Fruit fly (Drosophila melanogaster) whole organism, embryonic: Measurements from ENCODE around the gene CG12096.

Experiments used
- BtbVII ChIP-seq: fragments of 200-800 bp; sonication (Bioruptor generic); optimal IDR thresholded peaks from 3 replicates; lab custom pipeline; 2017; ENCODE audit warnings: missing biosample characterization, mild to moderate bottlenecking, missing genetic modification characterization
- C15 ChIP-seq: fragments of 200-800 bp; sonication (Bioruptor generic); IDR thresholded peaks from 3 replicates; pipeline ENCODE4 v1.3.6; 2022; ENCODE audit warnings: missing biosample characterization, missing genetic modification characterization
- CG1024 ChIP-seq: fragments of 200-800 bp; sonication (Bioruptor generic); IDR thresholded peaks from 2 replicates; pipeline ENCODE4 v1.3.6; 2022; ENCODE audit warnings: missing biosample characterization, missing genetic modification characterization
- CG10979 ChIP-seq: fragments of 200-800 bp; sonication (Bioruptor generic); optimal IDR thresholded peaks from 2 replicates; lab custom pipeline; 2018; ENCODE audit warnings: missing biosample characterization, mild to moderate bottlenecking, missing genetic modification characterization, moderate library complexity
- CG11560 ChIP-seq: fragments of 200-800 bp; sonication (Bioruptor generic); IDR thresholded peaks from 3 replicates; pipeline ENCODE4 v1.3.6; 2022; ENCODE audit warnings: missing biosample characterization, missing genetic modification characterization
- CG11723 ChIP-seq: fragments of 200-800 bp; sonication (Bioruptor generic); optimal IDR thresholded peaks from 2 replicates; lab custom pipeline; 2017; ENCODE audit warnings: missing biosample characterization, mild to moderate bottlenecking, missing genetic modification characterization
- CG12104 ChIP-seq: fragments of 200-800 bp; sonication (Bioruptor generic); optimal IDR thresholded peaks from 3 replicates; lab custom pipeline; 2016; ENCODE audit warnings: missing biosample characterization, missing genetic modification characterization
- CG14050 ChIP-seq: fragments of 200-800 bp; sonication (Bioruptor generic); IDR thresholded peaks from 3 replicates; pipeline ENCODE4 v1.3.6; 2022; ENCODE audit warnings: missing biosample characterization, missing genetic modification characterization
- CG14441 ChIP-seq: fragments of 200-800 bp; sonication (Bioruptor generic); IDR thresholded peaks from 2 replicates; pipeline ENCODE4 v1.3.6; 2022; ENCODE audit warnings: missing biosample characterization, missing genetic modification characterization
- CG14667 ChIP-seq: fragments of 200-800 bp; sonication (Bioruptor generic); IDR thresholded peaks from 2 replicates; pipeline ENCODE4 v1.3.6; 2022; ENCODE audit warnings: missing biosample characterization, missing genetic modification characterization
- CG14710 ChIP-seq: fragments of 200-800 bp; sonication (Bioruptor generic); optimal IDR thresholded peaks from 3 replicates; lab custom pipeline; 2019; ENCODE audit warnings: missing biosample characterization, mild to moderate bottlenecking, missing genetic modification characterization, moderate library complexity
- CG15601 ChIP-seq: fragments of 200-800 bp; sonication (Bioruptor generic); optimal IDR thresholded peaks from 3 replicates; lab custom pipeline; 2019; ENCODE audit warnings: missing biosample characterization, mild to moderate bottlenecking, missing genetic modification characterization, moderate library complexity
- CG2120 ChIP-seq: fragments of 200-800 bp; sonication (Bioruptor generic); optimal IDR thresholded peaks from 3 replicates; lab custom pipeline; 2016; ENCODE audit warnings: missing biosample characterization, missing genetic modification characterization
- CG2678 ChIP-seq: fragments of 200-800 bp; sonication (Bioruptor generic); optimal IDR thresholded peaks from 3 replicates; lab custom pipeline; 2019; ENCODE audit warnings: missing biosample characterization, mild to moderate bottlenecking, missing genetic modification characterization, moderate library complexity
- CG31388 ChIP-seq: fragments of 200-800 bp; sonication (Bioruptor generic); optimal IDR thresholded peaks from 2 replicates; lab custom pipeline; 2016; ENCODE audit warnings: missing biosample characterization, missing genetic modification characterization
- CG3407 ChIP-seq: fragments of 200-800 bp; sonication (Bioruptor generic); optimal IDR thresholded peaks from 2 replicates; lab custom pipeline; 2018; ENCODE audit warnings: missing biosample characterization, mild to moderate bottlenecking, missing genetic modification characterization
- CG5953 ChIP-seq: fragments of 200-800 bp; sonication (Bioruptor generic); IDR thresholded peaks from 2 replicates; pipeline ENCODE4 v1.3.6; 2022; ENCODE audit warnings: missing biosample characterization, missing genetic modification characterization
- CG6654 ChIP-seq: fragments of 200-800 bp; sonication (Bioruptor generic); optimal IDR thresholded peaks from 2 replicates; lab custom pipeline; 2017; ENCODE audit warnings: missing biosample characterization, mild to moderate bottlenecking, missing genetic modification characterization
- CG8089 ChIP-seq: fragments of 200-800 bp; sonication (Bioruptor generic); optimal IDR thresholded peaks from 3 replicates; lab custom pipeline; 2016; ENCODE audit warnings: missing biosample characterization, missing genetic modification characterization
- D19A ChIP-seq: fragments of 200-800 bp; optimal IDR thresholded peaks from 3 replicates; lab custom pipeline; 2019; ENCODE audit warnings: missing biosample characterization, mild to moderate bottlenecking, missing genetic modification characterization, moderate library complexity
- Dll ChIP-seq: fragments of 200-800 bp; sonication (Bioruptor generic); IDR thresholded peaks from 4 replicates; pipeline ENCODE4 v1.3.6; 2022; ENCODE audit warnings: missing biosample characterization, missing genetic modification characterization; ENCODE audit not compliant: partially characterized antibody
- E2f2 ChIP-seq: fragments of 200-800 bp; sonication (Bioruptor generic); IDR thresholded peaks from 2 replicates; pipeline ENCODE4 v1.3.6; 2022; ENCODE audit warnings: missing biosample characterization, missing genetic modification characterization
- Nf-YB ChIP-seq: fragments of 200-800 bp; sonication (Bioruptor generic); optimal IDR thresholded peaks from 3 replicates; lab custom pipeline; 2019; ENCODE audit warnings: missing biosample characterization, mild to moderate bottlenecking, missing genetic modification characterization, moderate library complexity
- Nf-YC ChIP-seq: fragments of 200-800 bp; optimal IDR thresholded peaks from 3 replicates; lab custom pipeline; 2019; ENCODE audit warnings: missing biosample characterization, mild to moderate bottlenecking, missing genetic modification characterization, moderate library complexity
- Oaz ChIP-seq: fragments of 200-800 bp; sonication (Bioruptor generic); IDR thresholded peaks from 2 replicates; pipeline ENCODE4 v1.3.6; 2022; ENCODE audit warnings: missing biosample characterization, missing genetic modification characterization
- Pdp1 ChIP-seq, 2 experiments: fragments of 200-800 bp; sonication (Bioruptor generic); optimal IDR thresholded peaks; 3 replicates each; lab custom pipeline; 2016; ENCODE audit warnings: missing biosample characterization in 2 of 2, missing genetic modification characterization in 2 of 2, mild to moderate bottlenecking in 1 of 2, moderate library complexity in 1 of 2
- Ssrp ChIP-seq: fragments of 200-800 bp; sonication (Bioruptor generic); optimal IDR thresholded peaks from 2 replicates; lab custom pipeline; 2018; ENCODE audit warnings: missing biosample characterization, mild to moderate bottlenecking, missing genetic modification characterization, moderate library complexity
- Trl ChIP-seq, 3 experiments: fragments of >200 bp in 2 of 3; fragments of 200-800 bp in 1 of 3; sonication (Bioruptor generic) in 1 of 3; optimal IDR thresholded peaks; 2 replicates in 1 of 3; 3 replicates in 2 of 3; lab custom pipeline; 2016 to 2017; ENCODE audit warnings: missing biosample characterization in 1 of 3, missing genetic modification characterization in 1 of 3
- Xbp1 ChIP-seq: fragments of 200-800 bp; sonication (Bioruptor generic); optimal IDR thresholded peaks from 3 replicates; lab custom pipeline; 2016; ENCODE audit warnings: missing biosample characterization, mild to moderate bottlenecking, missing genetic modification characterization
- ab ChIP-seq: fragments of 200-800 bp; sonication (Bioruptor generic); optimal IDR thresholded peaks from 2 replicates; lab custom pipeline; 2016; ENCODE audit warnings: missing biosample characterization, missing genetic modification characterization
- ara ChIP-seq: fragments of 200-800 bp; sonication (Bioruptor generic); IDR thresholded peaks from 2 replicates; pipeline ENCODE4 v1.3.6; 2022; ENCODE audit warnings: missing biosample characterization, missing genetic modification characterization
- bowl ChIP-seq: fragments of 200-800 bp; sonication (Bioruptor generic); IDR thresholded peaks from 2 replicates; pipeline ENCODE4 v1.3.6; 2022; ENCODE audit warnings: missing biosample characterization, missing genetic modification characterization
- crc ChIP-seq: fragments of 200-800 bp; sonication (Bioruptor generic); optimal IDR thresholded peaks from 2 replicates; lab custom pipeline; 2016; ENCODE audit warnings: missing biosample characterization, missing genetic modification characterization
- crol ChIP-seq: fragments of 200-800 bp; sonication (Bioruptor generic); IDR thresholded peaks from 2 replicates; pipeline ENCODE4 v1.3.6; 2022; ENCODE audit warnings: missing biosample characterization, missing genetic modification characterization
- dmrt99B ChIP-seq: fragments of 200-800 bp; sonication (Bioruptor generic); optimal IDR thresholded peaks from 2 replicates; lab custom pipeline; 2018; ENCODE audit warnings: missing biosample characterization, mild to moderate bottlenecking, missing genetic modification characterization, moderate library complexity
- en ChIP-seq: fragments of 200-800 bp; sonication (Bioruptor generic); optimal IDR thresholded peaks from 2 replicates; lab custom pipeline; 2016; ENCODE audit warnings: missing biosample characterization, missing genetic modification characterization
- fd64A ChIP-seq: fragments of 200-800 bp; sonication (Bioruptor generic); optimal IDR thresholded peaks from 3 replicates; lab custom pipeline; 2018; ENCODE audit warnings: missing biosample characterization, mild to moderate bottlenecking, missing genetic modification characterization
- fd96Cb ChIP-seq: fragments of 200-800 bp; sonication (Bioruptor generic); optimal IDR thresholded peaks from 2 replicates; lab custom pipeline; 2018; ENCODE audit warnings: missing biosample characterization, mild to moderate bottlenecking, missing genetic modification characterization, moderate library complexity
- gcm2 ChIP-seq: fragments of 200-800 bp; sonication (Bioruptor generic); optimal IDR thresholded peaks from 2 replicates; lab custom pipeline; 2016; ENCODE audit warnings: missing biosample characterization, missing genetic modification characterization
- ken ChIP-seq: fragments of 200-800 bp; sonication (Bioruptor generic); IDR thresholded peaks from 3 replicates; pipeline ENCODE4 v1.3.6; 2022; ENCODE audit warnings: missing biosample characterization, missing genetic modification characterization
- lbe ChIP-seq: fragments of 200-800 bp; sonication (Bioruptor generic); optimal IDR thresholded peaks from 2 replicates; lab custom pipeline; 2016; ENCODE audit warnings: missing biosample characterization, mild to moderate bottlenecking, missing genetic modification characterization
- lmd ChIP-seq: fragments of 200-800 bp; sonication (Bioruptor generic); IDR thresholded peaks from 2 replicates; pipeline ENCODE4 v1.3.6; 2022; ENCODE audit warnings: missing biosample characterization, missing genetic modification characterization
- nmo ChIP-seq: fragments of 200-800 bp; sonication (Bioruptor generic); optimal IDR thresholded peaks from 2 replicates; lab custom pipeline; 2018; ENCODE audit warnings: missing biosample characterization, mild to moderate bottlenecking, missing genetic modification characterization, moderate library complexity
- pum ChIP-seq: fragments of 200-800 bp; sonication (Bioruptor generic); optimal IDR thresholded peaks from 2 replicates; lab custom pipeline; 2016; ENCODE audit warnings: missing biosample characterization, missing genetic modification characterization
- ranshi ChIP-seq: fragments of 200-800 bp; sonication (Bioruptor generic); IDR thresholded peaks from 2 replicates; pipeline ENCODE4 v1.3.6; 2022; ENCODE audit warnings: missing biosample characterization, missing genetic modification characterization
- sd ChIP-seq: fragments of 200-800 bp; sonication (Bioruptor generic); optimal IDR thresholded peaks from 3 replicates; lab custom pipeline; 2018; ENCODE audit warnings: missing biosample characterization, mild to moderate bottlenecking, missing genetic modification characterization, moderate library complexity
- seq ChIP-seq: fragments of 200-800 bp; sonication (Bioruptor generic); IDR thresholded peaks from 2 replicates; pipeline ENCODE4 v1.3.6; 2022; ENCODE audit warnings: missing biosample characterization, missing genetic modification characterization
- sob ChIP-seq: fragments of 200-800 bp; sonication (Bioruptor generic); IDR thresholded peaks from 2 replicates; pipeline ENCODE4 v1.3.6; 2022; ENCODE audit warnings: missing biosample characterization, missing genetic modification characterization
- tgo ChIP-seq: fragments of 200-800 bp; sonication (Bioruptor generic); IDR thresholded peaks from 3 replicates; pipeline ENCODE4 v1.3.6; 2022; ENCODE audit warnings: missing biosample characterization, missing genetic modification characterization

Gene CG12096

DNA sequence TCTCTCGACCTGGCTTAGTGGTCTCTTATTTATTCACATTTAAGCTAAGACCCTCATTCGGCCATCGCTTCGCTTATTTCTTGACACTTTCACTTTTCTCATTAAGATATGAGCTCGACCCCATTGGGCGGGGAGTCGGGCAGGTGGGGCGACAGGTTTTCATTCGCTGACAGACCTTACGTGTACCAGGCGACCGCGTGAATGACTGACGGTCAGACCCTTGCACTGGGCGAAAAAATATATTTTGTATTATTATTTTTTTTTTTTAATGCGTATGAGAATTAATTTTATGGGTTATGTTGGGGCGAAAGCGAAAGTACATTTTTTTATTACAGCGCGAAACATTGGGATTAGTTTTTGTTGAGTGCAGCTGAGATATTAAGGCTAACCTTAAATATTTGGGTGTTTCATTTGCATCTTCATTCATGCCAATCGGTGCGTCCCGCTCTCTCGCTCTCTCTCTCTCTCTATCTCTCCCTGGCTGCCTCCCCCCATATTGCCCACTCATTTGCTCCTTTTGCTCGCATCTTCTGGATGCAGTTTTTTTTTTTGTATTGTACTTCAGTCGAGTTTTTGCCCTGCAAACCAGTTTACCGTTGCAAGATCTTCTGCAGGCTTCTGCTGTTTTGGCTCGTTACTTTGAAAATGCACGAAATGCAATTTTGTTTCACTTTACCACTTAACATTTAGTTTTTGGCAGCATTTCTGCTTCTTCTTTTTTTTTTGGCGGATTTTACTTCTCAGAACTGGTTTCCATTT is 22.3 kb upstream of the CG12096 start:
- TF ChIP-seq tgo = peak; percentile 68
- peak; percentile 13 for TF ChIP-seq BtbVII (GFP tag; lab: Kevin White, UChicago)
- 0 out of 3 replicates have a peak, but pooled peaks have one; percentile 40 for TF ChIP-seq C15 (GFP tag; lab: Robert Waterston, UW)
- peak; percentile 34 for TF ChIP-seq sd (tag; lab: Kevin White, UChicago)
- TF ChIP-seq sob (GFP tag; lab: Robert Waterston, UW) = peak; percentile 48; the same call in 1 of the 2 replicates
- peak; percentile 28 for TF ChIP-seq CG11723 (GFP tag; lab: Kevin White, UChicago)
- no peak for TF ChIP-seq CG11560
- peak; percentile 31; the same call in 1 of the 2 replicates for TF ChIP-seq crol (GFP tag; lab: Robert Waterston, UW)
- TF ChIP-seq CG2120 (GFP tag; lab: Kevin White, UChicago) = no peak
- TF ChIP-seq lmd (GFP tag; lab: Robert Waterston, UW) = peak; percentile 66
- TF ChIP-seq pum (GFP tag; lab: Kevin White, UChicago) = peak; percentile 8
- TF ChIP-seq CG14710 = peak; percentile 17
- no peak for TF ChIP-seq CG8089 (GFP tag; lab: Kevin White, UChicago)
- 0 out of 2 replicates have a peak, but pooled peaks have one; percentile 10 for TF ChIP-seq Oaz (GFP tag; lab: Robert Waterston, UW)
- peak; percentile 33 for TF ChIP-seq CG3407 (GFP tag; lab: Kevin White, UChicago)
- peak; percentile 40 for TF ChIP-seq CG1024 (GFP tag; lab: Robert Waterston, UW)
- TF ChIP-seq Nf-YB (GFP tag; lab: Kevin White, UChicago) = peak; percentile 38
- TF ChIP-seq ab = no peak
- peak; percentile 87 for TF ChIP-seq ken
- TF ChIP-seq gcm2 (GFP tag; lab: Kevin White, UChicago) = no peak
- TF ChIP-seq CG10979 (tag; lab: Kevin White, UChicago) = peak; percentile 62
- TF ChIP-seq CG12104 (GFP tag; lab: Kevin White, UChicago) = no peak
- TF ChIP-seq CG15601 = peak; percentile 50
- peak; percentile 66; the same call in 1 of the 2 replicates for TF ChIP-seq ara (GFP tag; lab: Robert Waterston, UW)
- no peak for TF ChIP-seq CG6654 (GFP tag; lab: Kevin White, UChicago)
- peak; percentile 72 for TF ChIP-seq CG2678
- TF ChIP-seq CG14667 (GFP tag; lab: Robert Waterston, UW) = peak; percentile 29; the same call in 1 of the 2 replicates
- TF ChIP-seq dmrt99B = peak; percentile 66
- TF ChIP-seq Trl (optimal IDR thresholded peaks at IDR 0.05; lab: Kevin White, UChicago) = peak in 1 of 2 experiments; percentile 18
- no peak for TF ChIP-seq Trl (GFP tag; optimal IDR thresholded peaks at IDR 0.05; lab: Kevin White, UChicago)
- TF ChIP-seq Dll (GFP tag; lab: Robert Waterston, UW) = no peak
- TF ChIP-seq crc (GFP tag; lab: Kevin White, UChicago) = no peak
- TF ChIP-seq Pdp1 (GFP tag; optimal IDR thresholded peaks at IDR 0.05; lab: Kevin White, UChicago) = peak; percentile 13 to 45
- peak; percentile 38 for TF ChIP-seq D19A (tag; lab: Kevin White, UChicago)
- peak; percentile 76 for TF ChIP-seq bowl (GFP tag; lab: Robert Waterston, UW)
- peak; percentile 55 for TF ChIP-seq CG14050 (GFP tag; lab: Robert Waterston, UW)
- no peak for TF ChIP-seq fd64A (GFP tag; lab: Kevin White, UChicago)
- peak; percentile 83 for TF ChIP-seq CG5953
- TF ChIP-seq CG31388 (GFP tag; lab: Kevin White, UChicago) = no peak
- peak; percentile 67; the same call in 1 of the 2 replicates for TF ChIP-seq seq (GFP tag; lab: Robert Waterston, UW)
- peak; percentile 49; the same call in 1 of the 2 replicates for TF ChIP-seq E2f2
- peak; percentile 28 for TF ChIP-seq Ssrp
- TF ChIP-seq Xbp1 (GFP tag; lab: Kevin White, UChicago) = peak; percentile 41
- TF ChIP-seq ranshi = peak; percentile 71
- TF ChIP-seq en (GFP tag; lab: Kevin White, UChicago) = no peak
- TF ChIP-seq Nf-YC (tag; lab: Kevin White, UChicago) = peak; percentile 27
- peak; percentile 72 for TF ChIP-seq nmo (GFP tag; lab: Kevin White, UChicago)
- TF ChIP-seq fd96Cb = peak; percentile 38
- peak; percentile 21 for TF ChIP-seq lbe
- TF ChIP-seq CG14441 (GFP tag; lab: Robert Waterston, UW) = peak; percentile 66
